Fruit fly (Drosophila melanogaster): ENCODE measurements around the gene CG15772.

Gene CG15772

dm6 chrX:5735268-5735941 lies 16.6 kb upstream of the CG15772 start:
- TF ChIP-seq psq (optimal IDR thresholded peaks at IDR 0.05) (no peak), Myc (optimal IDR thresholded peaks at IDR 0.05) (no peak), ttk (optimal IDR thresholded peaks at IDR 0.05) (no peak)

dm6 chrX:5737157-5737556 lies 14.9 kb upstream of the CG15772 start:
- no peak for TF ChIP-seq insv (optimal IDR thresholded peaks at IDR 0.05)
- no peak for TF ChIP-seq Myc (optimal IDR thresholded peaks at IDR 0.05)
- no peak for TF ChIP-seq psq (optimal IDR thresholded peaks at IDR 0.05)
- no peak for TF ChIP-seq h (optimal IDR thresholded peaks at IDR 0.05)
- no peak for TF ChIP-seq Sin3A (optimal IDR thresholded peaks at IDR 0.05)
- TF ChIP-seq ttk (optimal IDR thresholded peaks at IDR 0.05): no peak

- TF ChIP-seq Myc (optimal IDR thresholded peaks at IDR 0.05): no peak
- TF ChIP-seq h (optimal IDR thresholded peaks at IDR 0.05): no peak
- TF ChIP-seq psq (optimal IDR thresholded peaks at IDR 0.05): no peak
- TF ChIP-seq insv (optimal IDR thresholded peaks at IDR 0.05): no peak
- TF ChIP-seq Sin3A (optimal IDR thresholded peaks at IDR 0.05): no peak
- no peak for TF ChIP-seq ttk (optimal IDR thresholded peaks at IDR 0.05)
Observed at dm6 chrX:5737676-5738220, 14.3 kb upstream of the CG15772 start, which contains the start of gene Snx27. Gene Snx27 (minus strand): TSS chrX:5738031.

- no peak for TF ChIP-seq ttk (optimal IDR thresholded peaks at IDR 0.05)
- no peak for TF ChIP-seq h (optimal IDR thresholded peaks at IDR 0.05)
- TF ChIP-seq psq (optimal IDR thresholded peaks at IDR 0.05): no peak
- no peak for TF ChIP-seq Sin3A (optimal IDR thresholded peaks at IDR 0.05)
- no peak for TF ChIP-seq Myc (optimal IDR thresholded peaks at IDR 0.05)
- no peak for TF ChIP-seq insv (optimal IDR thresholded peaks at IDR 0.05)
Observed at dm6 chrX:5741625-5742024, 10.4 kb upstream of the CG15772 start.

- TF ChIP-seq ttk (optimal IDR thresholded peaks at IDR 0.05) (no peak), Sin3A (optimal IDR thresholded peaks at IDR 0.05) (no peak), h (optimal IDR thresholded peaks at IDR 0.05) (no peak), insv (optimal IDR thresholded peaks at IDR 0.05) (no peak), Myc (optimal IDR thresholded peaks at IDR 0.05) (no peak), psq (optimal IDR thresholded peaks at IDR 0.05) (no peak)
Observed at dm6 chrX:5744277-5744846, 7.7 kb upstream of the CG15772 start.

- TF ChIP-seq h (optimal IDR thresholded peaks at IDR 0.05) (no peak), insv (optimal IDR thresholded peaks at IDR 0.05) (no peak), Myc (optimal IDR thresholded peaks at IDR 0.05) (no peak), Sin3A (optimal IDR thresholded peaks at IDR 0.05) (no peak), psq (optimal IDR thresholded peaks at IDR 0.05) (no peak), ttk (optimal IDR thresholded peaks at IDR 0.05) (no peak)
Observed at dm6 chrX:5744992-5745732, 6.9 kb upstream of the CG15772 start.

- TF ChIP-seq Sin3A (optimal IDR thresholded peaks at IDR 0.05) (no peak), h (optimal IDR thresholded peaks at IDR 0.05) (no peak), psq (optimal IDR thresholded peaks at IDR 0.05) (no peak), Myc (optimal IDR thresholded peaks at IDR 0.05) (no peak)
Observed at dm6 chrX:5745840-5746815, 5.9 kb upstream of the CG15772 start.

- TF ChIP-seq ttk (optimal IDR thresholded peaks at IDR 0.05): no peak
- no peak for TF ChIP-seq Sin3A (optimal IDR thresholded peaks at IDR 0.05)
- no peak for TF ChIP-seq psq (optimal IDR thresholded peaks at IDR 0.05)
- TF ChIP-seq insv (optimal IDR thresholded peaks at IDR 0.05): no peak
- TF ChIP-seq h (optimal IDR thresholded peaks at IDR 0.05): no peak
- TF ChIP-seq Myc (optimal IDR thresholded peaks at IDR 0.05): no peak
Observed at dm6 chrX:5746864-5747861, 4.9 kb upstream of the CG15772 start, which contains the start of the genes IntS6 and Rtel1. Gene IntS6 (minus strand): TSS chrX:5747254. Gene Rtel1 (plus strand): TSS chrX:5747747.

dm6 chrX:5752838-5753237 lies 789 bp downstream of the CG15772 start:
- TF ChIP-seq Sin3A (optimal IDR thresholded peaks at IDR 0.05): no peak
- TF ChIP-seq ttk (optimal IDR thresholded peaks at IDR 0.05): no peak
